Worm (Caenorhabditis elegans): ENCODE data around the gene egl-43.

The egl-43 gene

ce11 chrII:9989533-9989932 is 34.5 kb downstream of the egl-43 start:
- TF ChIP-seq lsy-2 (tag; optimal IDR thresholded peaks at IDR 0.05) (no peak), fkh-8 (tag; optimal IDR thresholded peaks at IDR 0.05) (no peak), ceh-82 (tag; optimal IDR thresholded peaks at IDR 0.05) (no peak), nhr-19 (GFP tag; conservative IDR thresholded peaks at IDR 0.05) (no peak), C34B4.2 (tag; optimal IDR thresholded peaks at IDR 0.05) (no peak), lin-14 (GFP tag; optimal IDR thresholded peaks at IDR 0.05) (peak; percentile 73), pag-3 (tag; optimal IDR thresholded peaks at IDR 0.05; ENCODE audit: borderline replicate concordance, insufficient read depth) (peak; percentile 31), unc-30 (tag; optimal IDR thresholded peaks at IDR 0.05) (no peak), hlh-17 (GFP tag; optimal IDR thresholded peaks at IDR 0.05; ENCODE audit: borderline replicate concordance) (no peak), fkh-10 (GFP tag; optimal IDR thresholded peaks at IDR 0.05) (no peak), hlh-4 (tag; optimal IDR thresholded peaks at IDR 0.05) (no peak), ztf-11 (tag; optimal IDR thresholded peaks at IDR 0.05) (no peak), lin-15B (tag; optimal IDR thresholded peaks at IDR 0.05) (no peak), xbp-1 (tag; optimal IDR thresholded peaks at IDR 0.05) (no peak), efl-1 (optimal IDR thresholded peaks at IDR 0.05) (no peak), efl-1 (GFP tag; optimal IDR thresholded peaks at IDR 0.05 in 1 of 2) (no peak), unc-62 (GFP tag; optimal IDR thresholded peaks at IDR 0.05) (no peak), nhr-20 (tag; optimal IDR thresholded peaks at IDR 0.05) (no peak), pqm-1 (tag; optimal IDR thresholded peaks at IDR 0.05) (no peak), mep-1 (tag; optimal IDR thresholded peaks at IDR 0.05) (no peak), nhr-12 (tag; optimal IDR thresholded peaks at IDR 0.05) (no peak), aha-1 (tag; optimal IDR thresholded peaks at IDR 0.05) (no peak), nhr-11 (tag; optimal IDR thresholded peaks at IDR 0.05) (no peak), nhr-71 (tag; optimal IDR thresholded peaks at IDR 0.05) (no peak), fkh-4 (tag; optimal IDR thresholded peaks at IDR 0.05; ENCODE audit: borderline replicate concordance) (no peak), dsc-1 (tag; optimal IDR thresholded peaks at IDR 0.05) (peak; percentile 50), sox-4 (tag; optimal IDR thresholded peaks at IDR 0.05) (no peak), ceh-63 (GFP tag; optimal IDR thresholded peaks at IDR 0.05) (no peak), nhr-77 (tag; optimal IDR thresholded peaks at IDR 0.05) (no peak), C16A3.4 (tag; optimal IDR thresholded peaks at IDR 0.05) (no peak), zip-4 (GFP tag; optimal IDR thresholded peaks at IDR 0.05) (no peak), elt-3 (tag; optimal IDR thresholded peaks at IDR 0.05) (no peak), unc-86 (tag; optimal IDR thresholded peaks at IDR 0.05) (no peak), snpc-4 (tag; optimal IDR thresholded peaks at IDR 0.05) (no peak), ces-1 (GFP tag; optimal IDR thresholded peaks at IDR 0.05) (no peak), nhr-90 (tag; optimal IDR thresholded peaks at IDR 0.05; ENCODE audit: poor library complexity) (no peak), tbx-2 (tag; optimal IDR thresholded peaks at IDR 0.05) (peak; percentile 6), unc-130 (tag; optimal IDR thresholded peaks at IDR 0.05) (no peak), rnt-1 (tag; optimal IDR thresholded peaks at IDR 0.05) (peak; percentile 2), aly-2 (tag; optimal IDR thresholded peaks at IDR 0.05) (no peak), blmp-1 (tag; optimal IDR thresholded peaks at IDR 0.05) (no peak), nhr-85 (tag) (no peak), pax-3 (tag; optimal IDR thresholded peaks at IDR 0.05) (no peak)

- TF ChIP-seq sox-4 (tag; optimal IDR thresholded peaks at IDR 0.05) (no peak), nhr-20 (tag; optimal IDR thresholded peaks at IDR 0.05) (no peak), irx-1 (tag; optimal IDR thresholded peaks at IDR 0.05) (no peak), C04F5.9 (tag; optimal IDR thresholded peaks at IDR 0.05) (no peak), nhr-85 (tag) (no peak), zip-4 (GFP tag; optimal IDR thresholded peaks at IDR 0.05) (no peak), C16A3.4 (tag; optimal IDR thresholded peaks at IDR 0.05) (no peak), nhr-84 (tag; optimal IDR thresholded peaks at IDR 0.05) (no peak), Y116A8C.19 (tag; optimal IDR thresholded peaks at IDR 0.05; ENCODE audit: borderline replicate concordance) (no peak), lsy-2 (tag; optimal IDR thresholded peaks at IDR 0.05) (no peak), nhr-28 (tag; optimal IDR thresholded peaks at IDR 0.05) (no peak), F16B12.6 (tag; optimal IDR thresholded peaks at IDR 0.05) (no peak)
Observed at ce11 chrII:9990812-9991211, 35.8 kb downstream of the egl-43 start, which contains the start of gene lec-3. TSS of gene lec-3 (plus strand) at chrII:9991112.
